Worm (Caenorhabditis elegans): Measurements from ENCODE around the gene K10G9.2.

DNA sequence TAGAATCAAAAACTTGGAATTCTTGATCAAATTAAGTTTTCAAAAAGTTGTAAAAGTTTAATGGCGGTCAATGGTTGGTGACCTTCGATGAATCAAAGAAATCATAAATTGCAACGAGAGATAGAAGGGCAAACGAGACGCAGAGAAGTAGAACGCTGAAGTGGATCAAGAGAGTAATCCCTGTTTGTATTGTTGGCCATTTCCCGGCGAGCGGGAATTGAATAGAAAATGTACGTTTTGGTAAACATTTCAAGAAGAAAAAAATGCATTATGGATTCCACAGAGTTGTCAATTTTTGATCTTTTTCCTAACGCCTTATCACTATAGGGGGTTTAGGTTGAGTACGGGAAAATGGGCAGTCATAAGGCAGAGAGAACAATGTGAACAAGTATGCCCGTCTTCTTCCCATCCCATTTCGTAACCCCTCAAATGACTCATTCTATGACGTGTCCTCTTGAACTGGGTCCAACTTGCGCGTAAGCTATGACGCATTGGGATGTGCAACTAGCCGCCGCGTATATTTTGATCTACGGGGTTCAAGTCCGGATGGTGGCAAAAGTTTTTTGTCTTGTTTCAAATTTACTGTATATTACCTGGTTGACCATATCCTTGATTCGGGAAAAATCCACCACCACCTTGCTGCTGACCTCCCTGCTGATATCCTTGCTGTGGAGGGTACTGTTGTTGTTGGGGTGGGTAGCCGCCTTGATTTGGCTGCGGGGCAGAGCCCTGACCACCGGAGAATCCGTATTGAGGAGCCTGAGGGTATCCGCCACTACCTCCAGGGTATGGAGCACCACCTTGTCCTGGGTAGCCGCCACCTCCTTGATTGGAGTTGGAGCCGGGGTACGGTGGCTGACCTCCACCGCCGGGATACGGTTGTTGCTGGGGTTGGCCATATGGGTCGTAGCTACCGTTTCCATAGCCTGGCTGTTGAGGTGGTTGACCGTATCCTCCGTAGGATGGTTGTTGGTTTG is 43.1 kb downstream of the K10G9.2 start:
- no peak for TF ChIP-seq cog-1 (tag; optimal IDR thresholded peaks at IDR 0.05)
- no peak for TF ChIP-seq ztf-23 (GFP tag; IDR thresholded peaks at IDR 0.05)
- no peak for TF ChIP-seq ztf-29 (GFP tag; IDR thresholded peaks at IDR 0.05)
- no peak for TF ChIP-seq tab-1 (GFP tag; IDR thresholded peaks at IDR 0.05)
- TF ChIP-seq ref-1 (GFP tag; conservative IDR thresholded peaks at IDR 0.05): no peak
- no peak for TF ChIP-seq klf-2 (GFP tag; conservative IDR thresholded peaks at IDR 0.05)
- TF ChIP-seq flt-1 (GFP tag; IDR thresholded peaks at IDR 0.05): no peak
- TF ChIP-seq med-1 (GFP tag; optimal IDR thresholded peaks at IDR 0.05; ENCODE audit: insufficient read depth): no peak
